Worm (Caenorhabditis elegans) whole organism, L1 larva: ENCODE results near the gene rig-4.

Source experiments
- C04F5.9 ChIP-seq: sonication (generic microtip); optimal IDR thresholded peaks from 2 replicates; lab custom pipeline; 2016; ENCODE audit warnings: missing genetic modification characterization, missing compliant biosample characterization
- C16A3.4 ChIP-seq: fragments of 150-350 bp; optimal IDR thresholded peaks from 2 replicates; lab custom pipeline; 2014; ENCODE audit warnings: missing biosample characterization, missing genetic modification characterization
- F16B12.6 ChIP-seq: fragments of 150-350 bp; optimal IDR thresholded peaks from 2 replicates; lab custom pipeline; 2014; ENCODE audit warnings: missing biosample characterization, missing genetic modification characterization
- aha-1 ChIP-seq: fragments of 150-350 bp; optimal IDR thresholded peaks from 2 replicates; lab custom pipeline; 2014; ENCODE audit warnings: missing biosample characterization, missing genetic modification characterization
- alr-1 ChIP-seq: fragments of 200-800 bp; sonication (Bioruptor generic); optimal IDR thresholded peaks from 2 replicates; lab custom pipeline; 2018; ENCODE audit warnings: borderline replicate concordance, mild to moderate bottlenecking, missing genetic modification characterization, missing compliant biosample characterization
- aly-2 ChIP-seq: fragments of 150-350 bp; optimal IDR thresholded peaks from 2 replicates; lab custom pipeline; 2014; ENCODE audit warnings: missing biosample characterization, missing genetic modification characterization
- blmp-1 ChIP-seq: fragments of 150-350 bp; optimal IDR thresholded peaks from 2 replicates; lab custom pipeline; 2014; ENCODE audit warnings: missing biosample characterization, missing genetic modification characterization
- ceh-63 ChIP-seq: fragments of 200-800 bp; sonication (Bioruptor generic); optimal IDR thresholded peaks from 2 replicates; lab custom pipeline; 2018; ENCODE audit warnings: mild to moderate bottlenecking, missing genetic modification characterization, missing compliant biosample characterization
- ceh-82 ChIP-seq, 3 experiments: fragments of 150-350 bp in 1 of 3; sonication (generic microtip) in 2 of 3; optimal IDR thresholded peaks; 2 replicates each; lab custom pipeline; 2014 to 2017; ENCODE audit warnings: missing biosample characterization in 3 of 3, missing genetic modification characterization in 3 of 3
- ceh-88 ChIP-seq: fragments of 200-800 bp; sonication (Bioruptor generic); IDR thresholded peaks from 2 replicates; pipeline ENCODE4 v1.3.6; 2022; ENCODE audit warnings: missing genetic modification characterization, missing compliant biosample characterization
- ces-1 ChIP-seq: fragments of 150-350 bp; optimal IDR thresholded peaks from 2 replicates; lab custom pipeline; 2014; ENCODE audit warnings: missing biosample characterization, missing genetic modification reagents, missing genetic modification characterization
- dpl-1 ChIP-seq, 3 experiments: fragments of 150-350 bp in 2 of 3; sonication (generic microtip) in 1 of 3; optimal IDR thresholded peaks; 2 replicates each; lab custom pipeline; 2014 to 2017; ENCODE audit warnings: missing biosample characterization in 3 of 3, missing genetic modification characterization in 3 of 3, missing genetic modification reagents in 3 of 3
- efl-1 ChIP-seq, 4 experiments: fragments of 150-350 bp; optimal IDR thresholded peaks in 3 of 4; peaks in 1 of 4; 1 replicate in 1 of 4; 2 replicates in 3 of 4; lab custom pipeline; 2014; ENCODE audit warnings: missing biosample characterization in 2 of 4, missing genetic modification characterization in 2 of 4, missing genetic modification reagents in 2 of 4
- elt-2 ChIP-seq: sonication (generic microtip); optimal IDR thresholded peaks from 2 replicates; lab custom pipeline; 2016; ENCODE audit warnings: missing genetic modification characterization, mild to moderate bottlenecking, inconsistent platforms, missing compliant biosample characterization, missing genetic modification reagents
- hlh-17 ChIP-seq: fragments of 200-800 bp; sonication (Bioruptor generic); optimal IDR thresholded peaks from 2 replicates; lab custom pipeline; 2018; ENCODE audit warnings: missing genetic modification characterization, mild to moderate bottlenecking, missing compliant biosample characterization, moderate library complexity, borderline replicate concordance
- hlh-4 ChIP-seq: sonication (generic microtip); optimal IDR thresholded peaks from 2 replicates; lab custom pipeline; 2016; ENCODE audit warnings: mild to moderate bottlenecking, missing genetic modification characterization, missing compliant biosample characterization
- hpl-2 ChIP-seq: fragments of 150-350 bp; optimal IDR thresholded peaks from 2 replicates; lab custom pipeline; 2014; ENCODE audit warnings: missing biosample characterization, missing genetic modification reagents, missing genetic modification characterization
- lin-14 ChIP-seq: fragments of 200-800 bp; sonication (Bioruptor generic); optimal IDR thresholded peaks from 2 replicates; lab custom pipeline; 2018; ENCODE audit warnings: mild to moderate bottlenecking, missing genetic modification characterization, moderate library complexity, missing compliant biosample characterization
- lin-15B ChIP-seq: fragments of 150-350 bp; sonication (generic microtip); optimal IDR thresholded peaks from 3 replicates; lab custom pipeline; 2014; ENCODE audit warnings: missing biosample characterization, missing genetic modification characterization
- lin-35 ChIP-seq, 2 experiments: fragments of 150-350 bp; optimal IDR thresholded peaks; 2 replicates each; lab custom pipeline; 2014; ENCODE audit warnings: missing biosample characterization in 2 of 2, missing genetic modification characterization in 2 of 2, missing genetic modification reagents in 2 of 2
- lir-3 ChIP-seq: sonication (generic microtip); optimal IDR thresholded peaks from 2 replicates; lab custom pipeline; 2016; ENCODE audit warnings: mild to moderate bottlenecking, missing genetic modification characterization, moderate library complexity, missing compliant biosample characterization; ENCODE audit not compliant: poor library complexity
- mab-9 ChIP-seq: fragments of 200-800 bp; sonication (Bioruptor generic); IDR thresholded peaks from 2 replicates; pipeline ENCODE4 v1.3.6; 2022; ENCODE audit warnings: missing genetic modification reagents, missing genetic modification characterization, missing compliant biosample characterization
- nhr-19 ChIP-seq: fragments of 200-800 bp; sonication (Bioruptor generic); conservative IDR thresholded peaks from 2 replicates; pipeline ENCODE4 v1.3.6; 2022; ENCODE audit warnings: missing genetic modification characterization, missing compliant biosample characterization
- nhr-20 ChIP-seq: sonication (generic microtip); optimal IDR thresholded peaks from 2 replicates; lab custom pipeline; 2016; ENCODE audit warnings: mild to moderate bottlenecking, missing genetic modification characterization, missing compliant biosample characterization
- nhr-28 ChIP-seq: fragments of 150-350 bp; optimal IDR thresholded peaks from 2 replicates; lab custom pipeline; 2014; ENCODE audit warnings: missing biosample characterization, missing genetic modification characterization
- nhr-47 ChIP-seq: sonication (generic microtip); optimal IDR thresholded peaks from 2 replicates; lab custom pipeline; 2016; ENCODE audit warnings: mild to moderate bottlenecking, missing genetic modification characterization, moderate library complexity, missing compliant biosample characterization
- nhr-76 ChIP-seq: sonication (generic microtip); optimal IDR thresholded peaks from 2 replicates; lab custom pipeline; 2017; ENCODE audit warnings: missing biosample characterization, missing genetic modification characterization
- nhr-77 ChIP-seq: fragments of 150-350 bp; optimal IDR thresholded peaks from 2 replicates; lab custom pipeline; 2014; ENCODE audit warnings: missing biosample characterization, missing genetic modification characterization
- nhr-84 ChIP-seq: sonication (generic microtip); optimal IDR thresholded peaks from 2 replicates; lab custom pipeline; 2017; ENCODE audit warnings: missing biosample characterization, missing genetic modification characterization
- nhr-90 ChIP-seq: sonication (generic microtip); optimal IDR thresholded peaks from 2 replicates; lab custom pipeline; 2016; ENCODE audit warnings: mild to moderate bottlenecking, missing genetic modification characterization, missing compliant biosample characterization; ENCODE audit not compliant: poor library complexity
- pag-3 ChIP-seq: sonication (generic microtip); optimal IDR thresholded peaks from 2 replicates; lab custom pipeline; 2017; ENCODE audit warnings: missing genetic modification characterization, mild to moderate bottlenecking, missing compliant biosample characterization, antibody characterized with exemption, borderline replicate concordance; ENCODE audit not compliant: insufficient read depth
- pax-3 ChIP-seq: fragments of 200-800 bp; sonication (Bioruptor generic); optimal IDR thresholded peaks from 2 replicates; lab custom pipeline; 2018; ENCODE audit warnings: mild to moderate bottlenecking, missing genetic modification characterization, moderate library complexity, missing compliant biosample characterization
- sox-4 ChIP-seq: sonication (generic microtip); optimal IDR thresholded peaks from 2 replicates; lab custom pipeline; 2016; ENCODE audit warnings: missing genetic modification characterization, missing compliant biosample characterization
- sptf-1 ChIP-seq: fragments of 150-350 bp; optimal IDR thresholded peaks from 2 replicates; lab custom pipeline; 2014; ENCODE audit warnings: missing biosample characterization, missing genetic modification characterization
- sup-37 ChIP-seq: fragments of 200-800 bp; sonication (Bioruptor generic); optimal IDR thresholded peaks from 2 replicates; lab custom pipeline; 2018; ENCODE audit warnings: mild to moderate bottlenecking, missing genetic modification characterization, missing compliant biosample characterization
- swsn-7 ChIP-seq: sonication (generic microtip); optimal IDR thresholded peaks from 2 replicates; lab custom pipeline; 2016; ENCODE audit warnings: missing genetic modification characterization, missing compliant biosample characterization
- tbx-2 ChIP-seq: sonication (generic microtip); optimal IDR thresholded peaks from 2 replicates; lab custom pipeline; 2016; ENCODE audit warnings: missing genetic modification characterization, missing compliant biosample characterization
- unc-130 ChIP-seq: fragments of 150-350 bp; optimal IDR thresholded peaks from 2 replicates; lab custom pipeline; 2017; ENCODE audit warnings: missing biosample characterization, missing genetic modification characterization, inconsistent platforms
- unc-30 ChIP-seq: sonication (generic microtip); optimal IDR thresholded peaks from 2 replicates; lab custom pipeline; 2017; ENCODE audit warnings: missing biosample characterization, missing genetic modification characterization
- unc-62 ChIP-seq: fragments of 150-350 bp; optimal IDR thresholded peaks from 2 replicates; lab custom pipeline; 2014; ENCODE audit warnings: missing biosample characterization, missing genetic modification reagents, missing genetic modification characterization
- zip-4 ChIP-seq: fragments of 200-800 bp; sonication (Bioruptor generic); optimal IDR thresholded peaks from 2 replicates; lab custom pipeline; 2018; ENCODE audit warnings: mild to moderate bottlenecking, missing genetic modification characterization, moderate library complexity, missing compliant biosample characterization
- ztf-11 ChIP-seq, 2 experiments: sonication (generic microtip); optimal IDR thresholded peaks; 2 replicates each; lab custom pipeline; 2016 to 2017; ENCODE audit warnings: missing genetic modification characterization in 2 of 2, missing biosample characterization in 1 of 2, missing compliant biosample characterization in 1 of 2
- ztf-4 ChIP-seq: fragments of 150-350 bp; optimal IDR thresholded peaks from 2 replicates; lab custom pipeline; 2014; ENCODE audit warnings: missing biosample characterization, missing genetic modification characterization

rig-4 gene

ce11 chrIV:7979588-7979987 is 24.3 kb downstream of the rig-4 start, which contains the start of gene unc-24 (continued):
- no peak for TF ChIP-seq hlh-17 (GFP tag; lab: Kevin White, UChicago)
- no peak for TF ChIP-seq lin-15B (tag; lab: Kevin White, UChicago)
- no peak for TF ChIP-seq pag-3 (tag; lab: Kevin White, UChicago)
- TF ChIP-seq dpl-1 (GFP tag; optimal IDR thresholded peaks at IDR 0.05; lab: Kevin White, UChicago) = peak in 1 of 3 experiments; percentile 12
- peak in 1 of 2 experiments; percentile 20 for TF ChIP-seq efl-1 (optimal IDR thresholded peaks at IDR 0.05; lab: Kevin White, UChicago)
- TF ChIP-seq efl-1 (GFP tag; optimal IDR thresholded peaks at IDR 0.05 in 1 of 2; lab: Kevin White, UChicago) = no peak
- no peak for TF ChIP-seq aha-1
- TF ChIP-seq lin-35 (GFP tag; optimal IDR thresholded peaks at IDR 0.05; lab: Kevin White, UChicago) = no peak
- TF ChIP-seq C16A3.4 = no peak
- TF ChIP-seq ceh-82 (tag; optimal IDR thresholded peaks at IDR 0.05; lab: Kevin White, UChicago) = peak in 1 of 3 experiments; percentile 59
- no peak for TF ChIP-seq nhr-19 (GFP tag; lab: Robert Waterston, UW)
- TF ChIP-seq aly-2 (tag; lab: Kevin White, UChicago) = no peak
- TF ChIP-seq nhr-47 (tag; lab: Kevin White, UChicago) = no peak
- no peak for TF ChIP-seq sup-37 (GFP tag; lab: Kevin White, UChicago)
- TF ChIP-seq nhr-90 (tag; lab: Kevin White, UChicago) = no peak
- no peak for TF ChIP-seq C04F5.9 (tag; lab: Kevin White, UChicago)

- TF ChIP-seq swsn-7 (no peak), C04F5.9 (tag; lab: Kevin White, UChicago) (no peak), blmp-1 (tag; lab: Kevin White, UChicago) (peak; percentile 62), ztf-4 (tag; lab: Kevin White, UChicago) (no peak), hlh-4 (tag; lab: Kevin White, UChicago) (no peak)
Measured at ce11 chrIV:7977452-7977940, 26.4 kb downstream of the rig-4 start, which contains the start of gene ora-1. Gene ora-1 (plus strand): TSS chrIV:7977890.

- TF ChIP-seq nhr-28 (tag; lab: Kevin White, UChicago) = no peak
- TF ChIP-seq F16B12.6 (tag; lab: Kevin White, UChicago) = no peak
- TF ChIP-seq hpl-2 = no peak
- no peak for TF ChIP-seq nhr-47 (tag; lab: Kevin White, UChicago)
- TF ChIP-seq nhr-20 (tag; lab: Kevin White, UChicago) = no peak
- TF ChIP-seq lin-14 (GFP tag; lab: Kevin White, UChicago) = no peak
- no peak for TF ChIP-seq lir-3 (tag; lab: Kevin White, UChicago)
- TF ChIP-seq mab-9 (GFP tag; lab: Robert Waterston, UW) = no peak
- no peak for TF ChIP-seq efl-1 (optimal IDR thresholded peaks at IDR 0.05; lab: Kevin White, UChicago)
- TF ChIP-seq efl-1 (GFP tag; optimal IDR thresholded peaks at IDR 0.05 in 1 of 2; lab: Kevin White, UChicago) = no peak
- TF ChIP-seq sup-37 (GFP tag; lab: Kevin White, UChicago) = no peak
- TF ChIP-seq ceh-88 = no peak
- TF ChIP-seq lin-15B (tag; lab: Kevin White, UChicago) = no peak
- TF ChIP-seq nhr-19 (GFP tag; lab: Robert Waterston, UW) = no peak
- TF ChIP-seq ceh-63 (GFP tag; lab: Kevin White, UChicago) = no peak
- no peak for TF ChIP-seq tbx-2 (tag; lab: Kevin White, UChicago)
- no peak for TF ChIP-seq pax-3 (tag; lab: Kevin White, UChicago)
- TF ChIP-seq nhr-84 = no peak
- TF ChIP-seq ceh-82 (tag; optimal IDR thresholded peaks at IDR 0.05; lab: Kevin White, UChicago) = no peak
- TF ChIP-seq elt-2 (tag; lab: Kevin White, UChicago) = no peak
- no peak for TF ChIP-seq lin-35 (GFP tag; optimal IDR thresholded peaks at IDR 0.05; lab: Kevin White, UChicago)
Measured at ce11 chrIV:7976210-7976609, 27.7 kb downstream of the rig-4 start, which contains the start of gene F57H12.6. Gene F57H12.6 (minus strand): TSS chrIV:7976310.

ce11 chrIV:7967006-7967405 is 36.9 kb downstream of the rig-4 start, which contains the start of gene F57H12.5:
Gene F57H12.5 (plus strand): TSS chrIV:7967306.
- TF ChIP-seq ztf-4 (tag; lab: Kevin White, UChicago) = no peak
- TF ChIP-seq unc-130 (tag; lab: Kevin White, UChicago) = no peak
- TF ChIP-seq sptf-1 (tag; lab: Kevin White, UChicago) = no peak
- TF ChIP-seq sup-37 (GFP tag; lab: Kevin White, UChicago) = no peak
- TF ChIP-seq ces-1 (GFP tag; lab: Kevin White, UChicago) = no peak
- no peak for TF ChIP-seq hlh-4 (tag; lab: Kevin White, UChicago)
- no peak for TF ChIP-seq nhr-77 (tag; lab: Kevin White, UChicago)
- no peak for TF ChIP-seq ztf-11 (tag; optimal IDR thresholded peaks at IDR 0.05; lab: Kevin White, UChicago)
- no peak for TF ChIP-seq aha-1
- no peak for TF ChIP-seq zip-4 (GFP tag; lab: Kevin White, UChicago)
- no peak for TF ChIP-seq nhr-76 (tag; lab: Kevin White, UChicago)
- no peak for TF ChIP-seq swsn-7
- TF ChIP-seq lir-3 (tag; lab: Kevin White, UChicago) = no peak
- TF ChIP-seq alr-1 (tag; lab: Kevin White, UChicago) = no peak
- TF ChIP-seq sox-4 (tag; lab: Kevin White, UChicago) = no peak
- TF ChIP-seq unc-30 = no peak
- TF ChIP-seq pag-3 (tag; lab: Kevin White, UChicago) = no peak
- TF ChIP-seq unc-62 (GFP tag; lab: Kevin White, UChicago) = no peak
